Fruit fly (Drosophila melanogaster): Measurements from ENCODE around the gene CG6985.

The CG6985 gene

DNA sequence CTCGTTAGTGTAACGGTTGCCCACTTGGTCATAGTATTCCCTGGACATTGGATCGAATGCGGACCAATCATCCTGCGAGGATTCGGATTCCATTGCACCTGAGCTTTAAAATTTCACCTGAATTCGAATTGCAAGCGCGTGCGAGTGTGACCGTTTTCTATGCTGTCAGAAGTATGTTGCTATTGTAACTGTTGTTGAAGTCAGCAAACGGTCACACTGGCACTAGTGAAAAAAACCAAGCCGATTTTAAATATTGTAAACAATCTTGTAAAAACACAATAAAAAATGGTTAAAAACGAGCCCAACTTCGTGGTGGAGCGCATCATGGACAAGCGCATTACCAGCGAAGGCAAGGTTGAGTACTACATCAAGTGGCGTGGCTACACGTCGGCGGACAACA is 4.5 kb downstream of the CG6985 start, which contains the start of the genes vret and HP1c:
TSS of gene vret (minus strand) at position 150 of the 400 bp plus-strand sequence.
TSS of gene HP1c (plus strand) at position 189 of the 400 bp plus-strand sequence.
- TF ChIP-seq Crg-1 (GFP tag; optimal IDR thresholded peaks at IDR 0.05) (no peak), cic (GFP tag; optimal IDR thresholded peaks at IDR 0.05) (no peak), bab1 (GFP tag; optimal IDR thresholded peaks at IDR 0.05) (peak; percentile 17)

DNA sequence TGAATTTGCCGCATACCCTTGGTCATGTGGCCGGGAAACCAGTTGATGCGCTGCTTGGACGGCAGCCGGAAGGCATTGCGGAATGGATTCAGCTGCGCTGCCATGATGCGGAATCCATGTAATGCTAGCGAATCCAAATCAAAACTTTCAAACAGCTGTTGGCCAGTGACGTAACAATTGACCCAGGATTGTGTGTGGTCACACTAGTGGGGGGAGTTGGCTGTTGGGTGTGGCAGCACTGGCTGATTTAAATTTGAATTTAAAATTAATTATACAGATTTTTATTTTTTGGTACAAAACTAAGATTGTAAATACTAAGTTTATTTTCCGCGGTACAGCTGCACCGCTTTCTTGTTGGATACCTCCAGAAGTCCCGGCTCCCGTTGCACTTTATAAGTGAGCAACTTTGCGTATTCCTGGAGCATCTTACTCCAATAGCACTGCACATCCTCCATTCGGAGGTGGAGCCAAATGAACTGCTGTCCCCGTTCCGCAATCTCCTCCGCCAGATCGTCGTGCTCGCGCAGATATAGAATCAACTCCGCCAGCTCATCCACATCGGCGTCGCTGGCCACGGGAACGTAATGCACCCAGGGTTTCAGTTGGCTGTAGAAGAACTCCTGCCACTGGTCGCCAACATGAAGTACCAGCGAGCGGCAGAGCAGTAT is 6.6 kb downstream of the CG6985 start, which contains the start of gene CG17141:
TSS of gene CG17141 (minus strand) at position 177 of the 668 bp plus-strand sequence.
- TF ChIP-seq CG33017 (tag; optimal IDR thresholded peaks at IDR 0.05) (no peak), cic (GFP tag; optimal IDR thresholded peaks at IDR 0.05) (no peak), CG14711 (tag; optimal IDR thresholded peaks at IDR 0.05) (no peak), CG5204 (GFP tag; optimal IDR thresholded peaks at IDR 0.05) (no peak), CG11617 (GFP tag; optimal IDR thresholded peaks at IDR 0.05) (no peak), CG12768 (GFP tag; optimal IDR thresholded peaks at IDR 0.05) (no peak), Mnt (GFP tag; optimal IDR thresholded peaks at IDR 0.05) (no peak), bab1 (GFP tag; optimal IDR thresholded peaks at IDR 0.05) (peak; percentile 84), kay (GFP tag; ENCODE audit: borderline replicate concordance) (no peak)

DNA sequence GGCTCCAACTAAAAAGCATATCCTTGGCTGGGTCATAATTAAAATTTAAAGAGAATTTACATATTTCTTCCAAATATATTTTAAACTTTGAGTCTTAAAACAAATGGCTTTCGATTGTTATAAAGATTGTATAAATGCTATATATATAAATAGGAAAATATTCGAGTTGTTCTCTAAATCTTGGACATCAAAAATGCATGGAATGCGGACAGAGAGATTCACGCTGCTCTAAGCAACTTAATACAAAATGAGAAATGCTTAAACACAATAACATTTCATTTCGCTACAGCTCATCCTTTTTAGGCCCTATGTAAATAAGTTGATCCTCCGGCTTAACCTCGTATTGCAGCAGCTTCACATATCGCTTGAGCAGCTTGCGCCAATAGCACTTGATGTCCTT is 8.0 kb downstream of the CG6985 start, which contains the start of gene CG31139:
TSS of gene CG31139 (minus strand) at position 101 of the 400 bp plus-strand sequence.
- TF ChIP-seq cnc (optimal IDR thresholded peaks at IDR 0.05) (no peak), CG12768 (GFP tag; optimal IDR thresholded peaks at IDR 0.05) (no peak), CG5204 (GFP tag; optimal IDR thresholded peaks at IDR 0.05) (no peak), cic (GFP tag; optimal IDR thresholded peaks at IDR 0.05) (no peak), CG7101 (tag; optimal IDR thresholded peaks at IDR 0.05) (no peak), CG11617 (GFP tag; optimal IDR thresholded peaks at IDR 0.05) (no peak), Mnt (GFP tag; optimal IDR thresholded peaks at IDR 0.05) (no peak), Clk (GFP tag; optimal IDR thresholded peaks at IDR 0.05) (no peak), CG1620 (GFP tag; optimal IDR thresholded peaks at IDR 0.05) (no peak), ovo (GFP tag; optimal IDR thresholded peaks at IDR 0.05) (no peak), CG7045 (GFP tag; optimal IDR thresholded peaks at IDR 0.05) (no peak), CG14711 (tag; optimal IDR thresholded peaks at IDR 0.05) (no peak), pad (GFP tag; optimal IDR thresholded peaks at IDR 0.05) (no peak), Crg-1 (GFP tag; optimal IDR thresholded peaks at IDR 0.05) (no peak), toe (GFP tag; optimal IDR thresholded peaks at IDR 0.05) (no peak), bab1 (GFP tag; optimal IDR thresholded peaks at IDR 0.05) (no peak), CG33017 (tag; optimal IDR thresholded peaks at IDR 0.05) (no peak)

DNA sequence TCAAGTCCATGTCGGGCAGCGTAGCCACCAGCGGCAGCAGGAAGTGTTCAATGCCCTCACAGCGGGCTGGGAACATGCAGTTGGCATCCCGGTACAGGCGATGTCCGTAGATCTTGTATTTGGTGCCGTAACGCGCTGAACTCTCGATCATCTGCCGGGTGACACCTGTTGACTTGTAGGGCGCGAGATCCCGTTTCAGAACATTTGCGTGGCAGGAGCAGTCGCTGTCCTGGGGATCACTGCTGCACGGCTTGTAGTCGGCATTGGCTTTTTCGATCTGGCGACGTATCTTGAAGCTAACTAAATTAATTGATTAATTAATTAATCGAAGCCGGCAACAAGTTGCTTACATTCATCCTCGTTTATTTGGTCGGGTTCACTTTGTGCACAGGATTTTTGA is 9.1 kb downstream of the CG6985 start:
- no peak for TF ChIP-seq toe (GFP tag; optimal IDR thresholded peaks at IDR 0.05)
- no peak for TF ChIP-seq cnc (optimal IDR thresholded peaks at IDR 0.05)
- TF ChIP-seq CG12768 (GFP tag; optimal IDR thresholded peaks at IDR 0.05) = no peak
- no peak for TF ChIP-seq CG7101 (tag; optimal IDR thresholded peaks at IDR 0.05)
- no peak for TF ChIP-seq tj (GFP tag; optimal IDR thresholded peaks at IDR 0.05)
- TF ChIP-seq CG11617 (GFP tag; optimal IDR thresholded peaks at IDR 0.05) = no peak
- TF ChIP-seq CG1620 (GFP tag; optimal IDR thresholded peaks at IDR 0.05) = no peak
- TF ChIP-seq ovo (GFP tag; optimal IDR thresholded peaks at IDR 0.05) = no peak
- no peak for TF ChIP-seq CG7045 (GFP tag; optimal IDR thresholded peaks at IDR 0.05)
- TF ChIP-seq cic (GFP tag; optimal IDR thresholded peaks at IDR 0.05) = no peak
- TF ChIP-seq Crg-1 (GFP tag; optimal IDR thresholded peaks at IDR 0.05) = no peak
- no peak for TF ChIP-seq CG14711 (tag; optimal IDR thresholded peaks at IDR 0.05)
- TF ChIP-seq Mnt (GFP tag; optimal IDR thresholded peaks at IDR 0.05) = no peak

DNA sequence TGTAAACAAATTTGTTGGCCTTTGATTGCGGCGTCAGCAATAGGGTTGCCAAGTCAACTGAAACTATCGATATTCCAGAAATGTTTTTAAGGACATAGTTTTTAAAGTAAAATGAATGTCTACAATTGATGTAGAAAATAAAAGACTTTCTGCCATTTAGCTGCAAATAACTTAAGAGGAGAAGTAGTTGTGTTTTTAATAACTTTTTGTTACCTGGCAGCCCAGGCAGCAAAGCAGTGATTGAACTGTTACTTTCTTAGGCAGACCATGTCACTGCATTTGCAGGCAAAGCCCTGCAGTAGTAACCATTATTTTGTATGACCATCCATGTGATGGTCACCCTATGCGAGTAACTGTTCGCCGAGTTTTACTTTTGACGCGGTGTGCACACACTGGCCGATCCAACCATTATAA is 9.6 kb downstream of the CG6985 start, which contains the start of the genes rumi, CG7029 and Usp12-46:
TSS of gene rumi (minus strand) at position 64 of the 414 bp plus-strand sequence.
TSS of gene CG7029 (plus strand) at position 368 of the 414 bp plus-strand sequence.
TSS of gene Usp12-46 (plus strand) at position 368 of the 414 bp plus-strand sequence.
- peak; percentile 85 for TF ChIP-seq CG7101 (tag; optimal IDR thresholded peaks at IDR 0.05)
- TF ChIP-seq cic (GFP tag; optimal IDR thresholded peaks at IDR 0.05) = peak; percentile 44
- TF ChIP-seq tj (GFP tag; optimal IDR thresholded peaks at IDR 0.05) = peak; percentile 89
- peak; percentile 69 for TF ChIP-seq Crg-1 (GFP tag; optimal IDR thresholded peaks at IDR 0.05)
- peak; percentile 82 for TF ChIP-seq CG12768 (GFP tag; optimal IDR thresholded peaks at IDR 0.05)
- peak; percentile 92 for TF ChIP-seq Hr96 (GFP tag; optimal IDR thresholded peaks at IDR 0.05)
- TF ChIP-seq toe (GFP tag; optimal IDR thresholded peaks at IDR 0.05) = no peak
- peak; percentile 76 for TF ChIP-seq Mnt (GFP tag; optimal IDR thresholded peaks at IDR 0.05)
- peak; percentile 89 for TF ChIP-seq CG1620 (GFP tag; optimal IDR thresholded peaks at IDR 0.05)
- TF ChIP-seq ovo (GFP tag; optimal IDR thresholded peaks at IDR 0.05) = peak; percentile 79
- no peak for TF ChIP-seq cnc (optimal IDR thresholded peaks at IDR 0.05)
- peak; percentile 83 for TF ChIP-seq CG33017 (tag; optimal IDR thresholded peaks at IDR 0.05)
- peak; percentile 80 for TF ChIP-seq CG7045 (GFP tag; optimal IDR thresholded peaks at IDR 0.05)
- TF ChIP-seq bab1 (GFP tag; optimal IDR thresholded peaks at IDR 0.05) = peak; percentile 90
- no peak for TF ChIP-seq kay (GFP tag; ENCODE audit: borderline replicate concordance)
- TF ChIP-seq CG14711 (tag; optimal IDR thresholded peaks at IDR 0.05) = peak; percentile 98
- TF ChIP-seq CG5204 (GFP tag; optimal IDR thresholded peaks at IDR 0.05) = no peak
- TF ChIP-seq Clk (GFP tag; optimal IDR thresholded peaks at IDR 0.05) = peak; percentile 78
- peak; percentile 59 for TF ChIP-seq pad (GFP tag; optimal IDR thresholded peaks at IDR 0.05)
- peak; percentile 83 for TF ChIP-seq CG11617 (GFP tag; optimal IDR thresholded peaks at IDR 0.05)

DNA sequence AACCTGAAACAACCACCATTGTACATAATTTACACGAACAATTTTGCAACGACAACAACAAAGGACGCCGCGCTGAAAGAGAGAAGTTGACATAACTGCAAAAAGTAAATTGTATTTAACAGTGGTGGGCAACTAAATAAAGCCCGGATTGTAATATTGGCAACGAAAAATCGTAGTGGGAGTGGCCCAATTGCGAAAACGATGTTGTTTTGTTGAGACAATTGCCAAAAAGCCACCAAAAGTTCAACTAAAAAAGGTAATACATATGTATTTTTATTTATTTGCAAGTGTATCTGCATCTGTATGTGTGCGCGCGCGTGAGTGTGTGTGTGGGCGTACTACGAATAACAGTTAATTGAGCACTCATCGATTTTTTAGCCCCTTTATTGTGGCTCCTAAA is 10.2 kb downstream of the CG6985 start:
- no peak for TF ChIP-seq bab1 (GFP tag; optimal IDR thresholded peaks at IDR 0.05)

All from whole organism, adult.